Fruit fly (Drosophila melanogaster) whole organism, adult: ENCODE results near the gene AIMP2.
A peak's percentile ranks its signal among the peaks of the same experiment; 100 is the strongest.

Source experiments
- CG11617 ChIP-seq: fragments of 200-800 bp; sonication (Bioruptor generic); optimal IDR thresholded peaks from 2 replicates; lab custom pipeline; 2017; ENCODE audit warnings: mild to moderate bottlenecking, missing biosample characterization, missing genetic modification reagents, missing genetic modification characterization
- CG12768 ChIP-seq: fragments of 200-800 bp; sonication (Bioruptor generic); optimal IDR thresholded peaks from 2 replicates; lab custom pipeline; 2017; ENCODE audit warnings: missing biosample characterization, missing genetic modification characterization, mild to moderate bottlenecking, moderate library complexity, missing genetic modification reagents
- CG14711 ChIP-seq: fragments of 200-800 bp; sonication (Bioruptor generic); optimal IDR thresholded peaks from 2 replicates; lab custom pipeline; 2018; ENCODE audit warnings: missing biosample characterization, mild to moderate bottlenecking, missing genetic modification characterization, moderate library complexity
- CG1620 ChIP-seq: fragments of 200-800 bp; sonication (Bioruptor generic); optimal IDR thresholded peaks from 2 replicates; lab custom pipeline; 2016; ENCODE audit warnings: missing biosample characterization, missing genetic modification characterization
- CG33017 ChIP-seq: fragments of 200-800 bp; sonication (Bioruptor generic); optimal IDR thresholded peaks from 2 replicates; lab custom pipeline; 2018; ENCODE audit warnings: missing biosample characterization, mild to moderate bottlenecking, missing genetic modification characterization, moderate library complexity
- CG5204 ChIP-seq: fragments of 200-800 bp; sonication (Bioruptor generic); optimal IDR thresholded peaks from 2 replicates; lab custom pipeline; 2016; ENCODE audit warnings: missing biosample characterization, missing genetic modification characterization
- CG7045 ChIP-seq: fragments of 200-800 bp; sonication (Bioruptor generic); optimal IDR thresholded peaks from 2 replicates; lab custom pipeline; 2017; ENCODE audit warnings: missing biosample characterization, mild to moderate bottlenecking, missing genetic modification characterization
- CG7101 ChIP-seq: fragments of 200-800 bp; sonication (Bioruptor generic); optimal IDR thresholded peaks from 2 replicates; lab custom pipeline; 2018; ENCODE audit warnings: missing biosample characterization, mild to moderate bottlenecking, missing genetic modification characterization, moderate library complexity
- Clk ChIP-seq: fragments of 200-800 bp; sonication (Bioruptor generic); optimal IDR thresholded peaks from 2 replicates; lab custom pipeline; 2017; ENCODE audit warnings: missing biosample characterization, missing genetic modification characterization
- Crg-1 ChIP-seq: fragments of 200-800 bp; sonication (Bioruptor generic); optimal IDR thresholded peaks from 2 replicates; lab custom pipeline; 2016; ENCODE audit warnings: missing biosample characterization, missing genetic modification characterization
- Hr96 ChIP-seq: fragments of 200-800 bp; sonication (Bioruptor generic); optimal IDR thresholded peaks from 2 replicates; lab custom pipeline; 2016; ENCODE audit warnings: missing biosample characterization, missing genetic modification characterization
- Mnt ChIP-seq: fragments of 200-800 bp; sonication (Bioruptor generic); optimal IDR thresholded peaks from 2 replicates; lab custom pipeline; 2016; ENCODE audit warnings: missing biosample characterization, mild to moderate bottlenecking, missing genetic modification characterization
- bab1 ChIP-seq: fragments of 200-800 bp; sonication (Bioruptor generic); optimal IDR thresholded peaks from 3 replicates; lab custom pipeline; 2019; ENCODE audit warnings: missing biosample characterization, mild to moderate bottlenecking, missing genetic modification characterization, moderate library complexity
- cic ChIP-seq: fragments of 200-800 bp; sonication (Bioruptor generic); optimal IDR thresholded peaks from 2 replicates; lab custom pipeline; 2017; ENCODE audit warnings: missing biosample characterization, mild to moderate bottlenecking, missing genetic modification characterization, moderate library complexity
- cnc ChIP-seq, 2 experiments: fragments of >200 bp; optimal IDR thresholded peaks; 2 replicates each; lab custom pipeline; 2017
- kay ChIP-seq: fragments of 200-800 bp; sonication (Bioruptor generic); peaks from one replicate; lab custom pipeline; 2016; ENCODE audit warnings: missing biosample characterization, missing genetic modification characterization, borderline replicate concordance
- ovo ChIP-seq: fragments of 200-800 bp; sonication (Bioruptor generic); optimal IDR thresholded peaks from 2 replicates; lab custom pipeline; 2016; ENCODE audit warnings: missing biosample characterization, missing genetic modification characterization
- pad ChIP-seq: fragments of 200-800 bp; sonication (Bioruptor generic); optimal IDR thresholded peaks from 3 replicates; lab custom pipeline; 2017; ENCODE audit warnings: missing biosample characterization, missing genetic modification characterization, mild to moderate bottlenecking, moderate library complexity, missing genetic modification reagents
- tj ChIP-seq: fragments of 200-800 bp; sonication (Bioruptor generic); optimal IDR thresholded peaks from 3 replicates; lab custom pipeline; 2017; ENCODE audit warnings: missing biosample characterization, mild to moderate bottlenecking, missing genetic modification characterization, moderate library complexity
- toe ChIP-seq: fragments of 200-800 bp; sonication (Bioruptor generic); optimal IDR thresholded peaks from 2 replicates; lab custom pipeline; 2016; ENCODE audit warnings: missing biosample characterization, missing genetic modification characterization

The AIMP2 gene

DNA sequence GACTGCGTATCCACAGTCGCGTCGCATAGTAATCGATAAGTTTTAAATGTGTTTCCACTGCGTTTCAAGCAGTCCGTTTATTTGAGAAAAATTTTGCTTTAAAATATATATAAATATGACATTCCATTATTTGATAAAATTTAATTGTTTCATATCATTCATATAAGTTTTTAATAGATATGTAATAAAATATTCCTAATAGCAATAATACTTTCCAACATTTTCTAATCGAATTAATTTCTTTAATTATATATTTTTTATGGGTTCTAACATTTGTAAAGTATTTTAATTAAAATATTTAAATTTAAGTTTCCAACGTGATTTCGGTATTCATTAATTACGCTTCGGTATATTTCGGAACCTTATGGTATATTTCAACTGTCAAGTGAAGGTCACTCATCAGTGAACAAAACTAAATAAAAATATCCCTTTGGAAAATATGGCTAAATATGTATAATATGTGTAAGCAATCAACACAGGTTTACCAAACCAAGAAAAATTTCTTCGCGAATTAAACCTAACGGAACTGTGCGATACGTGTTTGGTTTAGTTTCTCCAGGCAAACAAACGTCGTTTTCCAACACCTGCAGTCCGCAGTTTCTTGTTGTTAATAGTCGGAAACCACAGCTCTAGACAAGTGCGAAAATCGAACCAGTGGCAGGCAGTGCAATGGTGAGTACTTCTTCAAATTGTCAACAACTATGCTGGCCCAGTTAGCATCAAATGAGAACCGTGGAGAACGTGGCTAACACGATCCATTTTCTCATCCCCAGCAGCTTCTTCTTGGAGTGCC is 20.2 kb upstream of the AIMP2 start, which contains the start of the genes CG7739 and SCCRO:
CG7739 (minus strand) TSS at position 8 of the 793 bp plus-strand sequence.
SCCRO (plus strand) TSS at position 370 of the 793 bp plus-strand sequence.
- TF ChIP-seq bab1 (GFP tag; lab: Kevin White, UChicago) (peak; percentile 45), Mnt (peak; percentile 16), CG12768 (no peak), CG7101 (tag; lab: Kevin White, UChicago) (peak; percentile 75), cic (GFP tag; lab: Kevin White, UChicago) (no peak), ovo (GFP tag; lab: Kevin White, UChicago) (peak; percentile 39), Clk (no peak), CG5204 (GFP tag; lab: Kevin White, UChicago) (no peak), CG1620 (GFP tag; lab: Kevin White, UChicago) (peak; percentile 65), CG11617 (peak; percentile 46), cnc (optimal IDR thresholded peaks at IDR 0.05; lab: Kevin White, UChicago) (no peak), kay (GFP tag; lab: Kevin White, UChicago) (peak; percentile 94), pad (peak; percentile 6), Crg-1 (GFP tag; lab: Kevin White, UChicago) (peak; percentile 3), CG33017 (tag; lab: Kevin White, UChicago) (peak; percentile 60), CG7045 (peak; percentile 39), CG14711 (peak; percentile 63)

DNA sequence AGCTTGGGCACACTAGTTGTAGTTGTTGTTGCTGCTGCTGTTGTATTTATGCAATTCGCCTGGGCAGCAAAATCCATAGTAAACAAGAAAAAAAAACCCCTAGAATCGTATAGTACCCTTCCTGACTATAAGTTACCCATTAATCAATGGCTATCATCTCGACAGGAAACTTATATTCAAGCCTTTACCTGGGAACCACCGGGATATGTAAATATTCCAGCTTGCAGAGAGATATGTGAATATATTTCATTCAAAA is 19.7 kb upstream of the AIMP2 start:
- TF ChIP-seq ovo (GFP tag; lab: Kevin White, UChicago) (no peak), tj (GFP tag; lab: Kevin White, UChicago) (peak; percentile 56)

DNA sequence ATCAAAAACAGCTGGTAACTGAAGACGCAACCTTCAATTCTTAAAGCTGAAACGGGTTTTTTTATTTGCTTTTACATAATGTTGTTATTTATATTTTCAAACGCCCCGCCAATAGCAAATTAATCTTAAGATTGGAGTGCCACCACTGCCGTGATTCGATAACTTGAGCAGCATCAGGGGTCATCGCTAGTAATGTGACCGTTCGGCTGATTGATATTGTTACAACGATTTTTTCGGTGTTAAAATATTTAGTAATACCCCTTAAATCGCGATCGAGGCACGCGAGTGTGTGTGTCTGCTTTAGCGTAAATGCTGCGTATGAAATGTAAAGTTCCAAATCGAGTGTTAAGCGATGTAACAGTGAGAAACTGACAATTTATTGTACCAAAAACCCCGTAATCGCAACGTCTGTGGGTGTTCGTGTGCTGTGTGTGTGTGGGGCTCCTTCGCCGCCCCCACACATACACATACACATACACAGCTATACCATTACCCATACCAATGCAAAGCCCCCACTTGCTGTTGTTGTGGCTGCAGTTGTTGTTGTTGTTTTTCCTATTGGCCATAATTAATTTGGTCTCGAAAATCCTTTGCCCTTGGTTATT is 17.5 kb upstream of the AIMP2 start, which contains the start of gene dop:
dop (plus strand) TSS at position 185 of the 605 bp plus-strand sequence.
- TF ChIP-seq Mnt (peak; percentile 6), CG7045 (no peak), Clk (no peak), cnc (optimal IDR thresholded peaks at IDR 0.05; lab: Kevin White, UChicago) (no peak), bab1 (GFP tag; lab: Kevin White, UChicago) (peak; percentile 26), CG7101 (tag; lab: Kevin White, UChicago) (no peak), cic (GFP tag; lab: Kevin White, UChicago) (no peak), toe (GFP tag; lab: Kevin White, UChicago) (peak; percentile 69), ovo (GFP tag; lab: Kevin White, UChicago) (no peak), Hr96 (GFP tag; lab: Kevin White, UChicago) (peak; percentile 53), CG11617 (no peak), kay (GFP tag; lab: Kevin White, UChicago) (peak; percentile 13), CG14711 (peak; percentile 9), CG33017 (tag; lab: Kevin White, UChicago) (no peak), CG5204 (GFP tag; lab: Kevin White, UChicago) (no peak), Crg-1 (GFP tag; lab: Kevin White, UChicago) (peak; percentile 48), pad (peak; percentile 52), tj (GFP tag; lab: Kevin White, UChicago) (no peak), CG12768 (no peak), CG1620 (GFP tag; lab: Kevin White, UChicago) (no peak)

- peak; percentile 74 for TF ChIP-seq Mnt
- TF ChIP-seq toe (GFP tag; lab: Kevin White, UChicago): no peak
- peak; percentile 39 for TF ChIP-seq tj (GFP tag; lab: Kevin White, UChicago)
- peak; percentile 98 for TF ChIP-seq cic (GFP tag; lab: Kevin White, UChicago)
- TF ChIP-seq CG14711: peak; percentile 51
- TF ChIP-seq CG33017 (tag; lab: Kevin White, UChicago): peak; percentile 87
- no peak for TF ChIP-seq CG5204 (GFP tag; lab: Kevin White, UChicago)
- peak; percentile 68 for TF ChIP-seq ovo (GFP tag; lab: Kevin White, UChicago)
- TF ChIP-seq pad: peak; percentile 37
- no peak for TF ChIP-seq bab1 (GFP tag; lab: Kevin White, UChicago)
- TF ChIP-seq Hr96 (GFP tag; lab: Kevin White, UChicago): no peak
- TF ChIP-seq cnc (optimal IDR thresholded peaks at IDR 0.05; lab: Kevin White, UChicago): no peak
- TF ChIP-seq Clk: no peak
- TF ChIP-seq CG11617: peak; percentile 74
- TF ChIP-seq CG7045: peak; percentile 69
- peak; percentile 54 for TF ChIP-seq CG1620 (GFP tag; lab: Kevin White, UChicago)
- TF ChIP-seq CG12768: peak; percentile 86
- peak; percentile 59 for TF ChIP-seq Crg-1 (GFP tag; lab: Kevin White, UChicago)
- peak; percentile 92 for TF ChIP-seq kay (GFP tag; lab: Kevin White, UChicago)
- TF ChIP-seq CG7101 (tag; lab: Kevin White, UChicago): peak; percentile 75
Observed at dm6 chr3L:15566484-15566955, 16.9 kb upstream of the AIMP2 start.

DNA sequence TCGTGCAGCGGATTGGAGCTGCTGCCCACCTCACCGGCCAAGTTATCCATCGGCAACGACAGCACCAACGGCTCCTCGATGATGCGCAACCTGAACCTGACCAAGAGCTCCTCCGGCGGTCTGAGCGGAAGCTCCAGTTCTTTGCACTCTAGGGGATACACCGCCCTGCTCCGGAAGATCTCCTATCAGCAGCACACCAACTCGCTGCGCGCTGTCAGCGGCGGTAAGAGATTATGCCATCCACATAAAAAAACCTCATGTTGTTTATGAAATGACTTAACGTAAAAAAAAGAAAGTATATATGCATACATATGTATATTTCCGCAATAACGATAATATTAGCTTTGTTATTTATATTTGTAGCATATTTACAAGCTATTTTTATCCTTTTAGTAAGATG is 14.7 kb upstream of the AIMP2 start:
- TF ChIP-seq CG33017 (tag; lab: Kevin White, UChicago) (no peak), cic (GFP tag; lab: Kevin White, UChicago) (no peak), CG12768 (no peak), kay (GFP tag; lab: Kevin White, UChicago) (no peak), CG7045 (no peak), pad (no peak)

- TF ChIP-seq CG7101 (tag; lab: Kevin White, UChicago) (no peak), Clk (no peak)
Observed at dm6 chr3L:15570571-15570970, 12.9 kb upstream of the AIMP2 start.
